Fruit fly (Drosophila melanogaster) whole organism, wandering third instar larva: Measurements from ENCODE around the gene chas.

Source experiments
- CG32264 ChIP-seq: fragments of 200-800 bp; sonication (Bioruptor generic); optimal IDR thresholded peaks from 2 replicates; lab custom pipeline; 2016; ENCODE audit warnings: missing biosample characterization, missing genetic modification characterization
- CG9705 ChIP-seq: fragments of 200-800 bp; sonication (Bioruptor generic); optimal IDR thresholded peaks from 2 replicates; lab custom pipeline; 2018; ENCODE audit warnings: missing biosample characterization, mild to moderate bottlenecking, missing genetic modification characterization
- CrebA ChIP-seq: fragments of 200-800 bp; sonication (Bioruptor generic); optimal IDR thresholded peaks from 2 replicates; lab custom pipeline; 2016; ENCODE audit warnings: missing biosample characterization, mild to moderate bottlenecking, missing genetic modification characterization, borderline replicate concordance
- Dfd ChIP-seq: fragments of >200 bp; optimal IDR thresholded peaks from 2 replicates; lab custom pipeline; 2017; ENCODE audit warnings: missing biosample characterization, missing genetic modification characterization
- Dif ChIP-seq: fragments of 200-275, 200-300 bp; sonication (Bioruptor generic); optimal IDR thresholded peaks from 2 replicates; lab custom pipeline; 2018; ENCODE audit warnings: missing biosample characterization, missing genetic modification characterization; ENCODE audit not compliant: partially characterized antibody
- GATAd ChIP-seq: sonication (Bioruptor generic); optimal IDR thresholded peaks from 2 replicates; lab custom pipeline; 2016; ENCODE audit warnings: missing biosample characterization, missing genetic modification characterization
- HLH106 ChIP-seq: fragments of 200-800 bp; optimal IDR thresholded peaks from 3 replicates; lab custom pipeline; 2019; ENCODE audit warnings: missing biosample characterization, mild to moderate bottlenecking, missing genetic modification characterization, moderate library complexity
- Hnf4 ChIP-seq: fragments of 200-800 bp; sonication (Bioruptor generic); optimal IDR thresholded peaks from 2 replicates; lab custom pipeline; 2016; ENCODE audit warnings: missing biosample characterization, mild to moderate bottlenecking, missing genetic modification characterization
- Hr78 ChIP-seq: fragments of >200 bp; optimal IDR thresholded peaks from 2 replicates; lab custom pipeline; 2017; ENCODE audit warnings: missing biosample characterization, missing genetic modification characterization
- Hr83 ChIP-seq: fragments of 200-300 bp; sonication (Bioruptor generic); optimal IDR thresholded peaks from 2 replicates; lab custom pipeline; 2016; ENCODE audit warnings: missing biosample characterization, mild to moderate bottlenecking, missing genetic modification characterization, moderate library complexity; ENCODE audit not compliant: poor library complexity, severe bottlenecking
- Jra ChIP-seq: sonication (Bioruptor generic); optimal IDR thresholded peaks from 2 replicates; lab custom pipeline; 2016; ENCODE audit warnings: missing biosample characterization, missing genetic modification characterization
- Mio ChIP-seq: sonication (Bioruptor generic); optimal IDR thresholded peaks from 2 replicates; lab custom pipeline; 2016; ENCODE audit warnings: missing biosample characterization, missing genetic modification characterization
- Myc ChIP-seq: fragments of >200 bp; optimal IDR thresholded peaks from 2 replicates; lab custom pipeline; 2017
- N ChIP-seq: fragments of >200 bp; optimal IDR thresholded peaks from 2 replicates; lab custom pipeline; 2018; ENCODE audit warnings: missing biosample characterization, missing external identifiers, missing genetic modification characterization
- OdsH ChIP-seq: fragments of 200-800 bp; sonication (Bioruptor generic); optimal IDR thresholded peaks from 2 replicates; lab custom pipeline; 2016; ENCODE audit warnings: missing biosample characterization, mild to moderate bottlenecking, missing genetic modification characterization
- Rel ChIP-seq, 2 experiments: fragments of 200-800 bp; sonication (Bioruptor generic) in 1 of 2; optimal IDR thresholded peaks; 2 replicates in 1 of 2; 3 replicates in 1 of 2; lab custom pipeline; 2016 to 2019; ENCODE audit warnings: mild to moderate bottlenecking in 2 of 2, missing biosample characterization in 2 of 2, missing genetic modification characterization in 2 of 2, moderate library complexity in 1 of 2
- Sp1 ChIP-seq: fragments of 200-800 bp; sonication (Bioruptor generic); optimal IDR thresholded peaks from 3 replicates; lab custom pipeline; 2019; ENCODE audit warnings: missing biosample characterization, mild to moderate bottlenecking, missing genetic modification characterization, moderate library complexity
- Vsx2 ChIP-seq: fragments of 200-300, 225-300 bp; sonication (Bioruptor generic); optimal IDR thresholded peaks from 2 replicates; lab custom pipeline; 2018; ENCODE audit warnings: missing biosample characterization, missing genetic modification characterization; ENCODE audit not compliant: partially characterized antibody
- br ChIP-seq: fragments of 200-800 bp; sonication (Bioruptor generic); optimal IDR thresholded peaks from 2 replicates; lab custom pipeline; 2016; ENCODE audit warnings: missing biosample characterization, missing genetic modification characterization
- brk ChIP-seq: fragments of 200-800 bp; sonication (Bioruptor generic); optimal IDR thresholded peaks from 2 replicates; lab custom pipeline; 2016; ENCODE audit warnings: missing biosample characterization, mild to moderate bottlenecking, missing genetic modification characterization
- dl ChIP-seq, 2 experiments: fragments of 175-275, 200-275 bp in 1 of 2; fragments of 200-275 bp in 1 of 2; sonication (Bioruptor generic); optimal IDR thresholded peaks; lab custom pipeline; 2018; ENCODE audit warnings: mild to moderate bottlenecking in 2 of 2, missing biosample characterization in 2 of 2, missing genetic modification characterization in 2 of 2, moderate library complexity in 2 of 2; ENCODE audit not compliant: partially characterized antibody in 2 of 2, insufficient read depth in 1 of 2
- dmrt93B ChIP-seq: fragments of 200-800 bp; sonication (Bioruptor generic); optimal IDR thresholded peaks from 2 replicates; lab custom pipeline; 2018; ENCODE audit warnings: missing biosample characterization, mild to moderate bottlenecking, missing genetic modification characterization
- dsf ChIP-seq: sonication (Bioruptor generic); optimal IDR thresholded peaks from 2 replicates; lab custom pipeline; 2016; ENCODE audit warnings: missing biosample characterization, missing genetic modification characterization, borderline replicate concordance
- ey ChIP-seq: fragments of 200-800 bp; sonication (Bioruptor generic); optimal IDR thresholded peaks from 2 replicates; lab custom pipeline; 2016; ENCODE audit warnings: missing biosample characterization, missing genetic modification characterization
- foxo ChIP-seq, 2 experiments: fragments of 200-800 bp; sonication (Bioruptor generic); optimal IDR thresholded peaks; 2 replicates in 1 of 2; 3 replicates in 1 of 2; lab custom pipeline; 2016 to 2017; ENCODE audit warnings: missing biosample characterization in 2 of 2, missing genetic modification characterization in 2 of 2
- fru ChIP-seq: fragments of 200-800 bp; sonication (Bioruptor generic); optimal IDR thresholded peaks from 3 replicates; lab custom pipeline; 2016; ENCODE audit warnings: missing biosample characterization, mild to moderate bottlenecking, missing genetic modification characterization
- h ChIP-seq: fragments of 200-800 bp; sonication (Bioruptor generic); optimal IDR thresholded peaks from 3 replicates; lab custom pipeline; 2016; ENCODE audit warnings: missing biosample characterization, mild to moderate bottlenecking, missing genetic modification characterization
- jim ChIP-seq: fragments of 175-275, 200-325 bp; sonication (Bioruptor generic); optimal IDR thresholded peaks from 2 replicates; lab custom pipeline; 2016; ENCODE audit warnings: missing biosample characterization, mild to moderate bottlenecking, missing genetic modification characterization
- lola ChIP-seq: fragments of >200 bp; optimal IDR thresholded peaks from 2 replicates; lab custom pipeline; 2017; ENCODE audit warnings: missing biosample characterization, missing genetic modification characterization
- psq ChIP-seq: fragments of 200-800 bp; sonication (Bioruptor generic); optimal IDR thresholded peaks from 3 replicates; lab custom pipeline; 2017; ENCODE audit warnings: missing biosample characterization, mild to moderate bottlenecking, missing genetic modification characterization, moderate library complexity
- rgr ChIP-seq: fragments of 200-800 bp; sonication (Bioruptor generic); optimal IDR thresholded peaks from 3 replicates; lab custom pipeline; 2016; ENCODE audit warnings: missing biosample characterization, mild to moderate bottlenecking, missing genetic modification characterization
- sage ChIP-seq: fragments of 200-800 bp; sonication (Bioruptor generic); optimal IDR thresholded peaks from 2 replicates; lab custom pipeline; 2016; ENCODE audit warnings: missing biosample characterization, mild to moderate bottlenecking, missing genetic modification characterization
- sv ChIP-seq: fragments of 200-800 bp; sonication (Bioruptor generic); optimal IDR thresholded peaks from 3 replicates; lab custom pipeline; 2016; ENCODE audit warnings: missing biosample characterization, missing genetic modification characterization
- tai ChIP-seq: sonication (Bioruptor generic); optimal IDR thresholded peaks from 2 replicates; lab custom pipeline; 2016; ENCODE audit warnings: missing biosample characterization, missing genetic modification characterization
- usp ChIP-seq: fragments of >200 bp; optimal IDR thresholded peaks from 2 replicates; lab custom pipeline; 2017; ENCODE audit warnings: missing biosample characterization, missing genetic modification characterization
- woc ChIP-seq: sonication (Bioruptor generic); optimal IDR thresholded peaks from 2 replicates; lab custom pipeline; 2016; ENCODE audit warnings: missing biosample characterization, mild to moderate bottlenecking, missing genetic modification characterization

Gene chas

DNA sequence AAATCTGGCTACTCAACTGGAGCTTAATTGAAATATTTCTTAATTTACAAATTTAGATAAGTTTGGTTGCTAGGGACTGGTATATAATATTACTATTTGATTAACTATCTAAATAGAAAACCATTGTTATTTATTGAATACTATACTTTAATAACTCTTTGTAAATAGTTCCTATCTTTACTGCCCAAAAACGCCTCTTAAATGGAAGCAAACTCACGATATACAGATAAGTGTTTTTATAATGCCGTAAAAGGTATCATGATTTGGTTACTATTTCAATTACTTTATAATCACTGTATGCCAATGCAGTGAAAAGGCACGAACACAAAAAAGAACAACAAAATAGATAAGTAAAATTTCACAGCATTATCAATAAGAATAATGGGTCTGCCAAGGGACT lies 72.7 kb downstream of the chas start:
- no peak for TF ChIP-seq Dif (GFP tag; lab: Kevin White, UChicago)
- TF ChIP-seq Vsx2: no peak
- TF ChIP-seq Myc (lab: Kevin White, UChicago): peak; percentile 52
- no peak for TF ChIP-seq tai (GFP tag; lab: Kevin White, UChicago)

dm6 chrX:17624983-17625401 lies 73.5 kb downstream of the chas start:
- TF ChIP-seq OdsH (GFP tag; lab: Kevin White, UChicago): peak; percentile 89
- no peak for TF ChIP-seq GATAd (GFP tag; lab: Kevin White, UChicago)
- TF ChIP-seq psq: peak; percentile 85
- no peak for TF ChIP-seq brk (GFP tag; lab: Kevin White, UChicago)
- no peak for TF ChIP-seq CrebA (GFP tag; lab: Kevin White, UChicago)
- peak; percentile 91 for TF ChIP-seq Sp1 (GFP tag; lab: Kevin White, UChicago)
- peak; percentile 33 for TF ChIP-seq tai (GFP tag; lab: Kevin White, UChicago)
- TF ChIP-seq br: peak; percentile 91
- TF ChIP-seq Jra (GFP tag; lab: Kevin White, UChicago): peak; percentile 50
- TF ChIP-seq Hr78 (GFP tag; lab: Kevin White, UChicago): no peak
- peak; percentile 59 for TF ChIP-seq woc (GFP tag; lab: Kevin White, UChicago)
- peak; percentile 91 for TF ChIP-seq ey
- TF ChIP-seq sage: peak; percentile 68
- TF ChIP-seq dmrt93B: peak; percentile 81
- TF ChIP-seq N (GFP tag; lab: Kevin White, UChicago): no peak
- peak; percentile 92 for TF ChIP-seq rgr (GFP tag; lab: Kevin White, UChicago)
- no peak for TF ChIP-seq Vsx2
- no peak for TF ChIP-seq lola
- peak; percentile 66 for TF ChIP-seq CG9705 (GFP tag; lab: Kevin White, UChicago)
- TF ChIP-seq sv (GFP tag; lab: Kevin White, UChicago): peak; percentile 76
- TF ChIP-seq dl (GFP tag; optimal IDR thresholded peaks at IDR 0.05; lab: Kevin White, UChicago; ENCODE audit: insufficient read depth in 1 of 2, partially characterized antibody in 2 of 2): no peak
- TF ChIP-seq jim (GFP tag; lab: Kevin White, UChicago): no peak
- TF ChIP-seq Mio (GFP tag; lab: Kevin White, UChicago): peak; percentile 39
- peak; percentile 88 to 94 for TF ChIP-seq foxo (GFP tag; optimal IDR thresholded peaks at IDR 0.05; lab: Kevin White, UChicago)
- TF ChIP-seq fru (GFP tag; lab: Kevin White, UChicago): peak; percentile 94
- no peak for TF ChIP-seq usp (GFP tag; lab: Kevin White, UChicago)
- TF ChIP-seq Hr83 (GFP tag; lab: Kevin White, UChicago): peak; percentile 29
- peak; percentile 89 for TF ChIP-seq CG32264 (GFP tag; lab: Kevin White, UChicago)
- peak; percentile 92 for TF ChIP-seq h (GFP tag; lab: Kevin White, UChicago)
- TF ChIP-seq Dfd: no peak
- TF ChIP-seq dsf (GFP tag; lab: Kevin White, UChicago): no peak
- peak; percentile 84 for TF ChIP-seq Hnf4 (GFP tag; lab: Kevin White, UChicago)
- TF ChIP-seq HLH106 (tag; lab: Kevin White, UChicago): peak; percentile 91

dm6 chrX:17624223-17624982 lies 74.1 kb downstream of the chas start:
- TF ChIP-seq brk (GFP tag; lab: Kevin White, UChicago): peak; percentile 56
- TF ChIP-seq Rel (GFP tag; optimal IDR thresholded peaks at IDR 0.05; lab: Kevin White, UChicago): peak; percentile 68
- peak; percentile 76 for TF ChIP-seq Rel (tag; optimal IDR thresholded peaks at IDR 0.05; lab: Kevin White, UChicago)
- peak; percentile 77 for TF ChIP-seq tai (GFP tag; lab: Kevin White, UChicago)
- TF ChIP-seq CG9705 (GFP tag; lab: Kevin White, UChicago): no peak
- no peak for TF ChIP-seq dsf (GFP tag; lab: Kevin White, UChicago)
